Fruit fly (Drosophila melanogaster) whole organism, embryonic: ENCODE data around the gene Bdp1.

Experiments
- Abd-B ChIP-seq: fragments of 200-800 bp; sonication (Bioruptor generic); optimal IDR thresholded peaks from 2 replicates; lab custom pipeline; 2018; ENCODE audit warnings: missing biosample characterization, mild to moderate bottlenecking, missing genetic modification characterization, moderate library complexity
- Awh ChIP-seq: fragments of 200-800 bp; sonication (Bioruptor generic); IDR thresholded peaks from 2 replicates; pipeline ENCODE4, ENCODE4 v1.3.6; 2022; ENCODE audit warnings: missing biosample characterization, missing genetic modification characterization
- BEAF-32 ChIP-seq: fragments of 200-800 bp; sonication (Bioruptor generic); optimal IDR thresholded peaks from 3 replicates; lab custom pipeline; 2017; ENCODE audit warnings: missing biosample characterization, missing genetic modification characterization, mild to moderate bottlenecking, moderate library complexity, missing genetic modification reagents
- Bgb ChIP-seq: fragments of 200-800 bp; sonication (Bioruptor generic); IDR thresholded peaks from 2 replicates; pipeline ENCODE4 v1.3.6; 2022; ENCODE audit warnings: missing biosample characterization, missing genetic modification characterization; ENCODE audit not compliant: partially characterized antibody
- CG10462 ChIP-seq: fragments of 200-800 bp; sonication (Bioruptor generic); optimal IDR thresholded peaks from 2 replicates; lab custom pipeline; 2016; ENCODE audit warnings: missing biosample characterization, missing genetic modification characterization
- CG11093 ChIP-seq: fragments of 200-800 bp; sonication (Bioruptor generic); IDR thresholded peaks from 3 replicates; pipeline ENCODE4 v1.3.6; 2022; ENCODE audit warnings: missing biosample characterization, missing genetic modification characterization
- CG1233 ChIP-seq: fragments of 200-800 bp; sonication (Bioruptor generic); optimal IDR thresholded peaks from 4 replicates; lab custom pipeline; 2018; ENCODE audit warnings: missing biosample characterization, mild to moderate bottlenecking, missing genetic modification characterization
- CG14050 ChIP-seq: fragments of 200-800 bp; sonication (Bioruptor generic); IDR thresholded peaks from 3 replicates; pipeline ENCODE4 v1.3.6; 2022; ENCODE audit warnings: missing biosample characterization, missing genetic modification characterization
- CG14441 ChIP-seq: fragments of 200-800 bp; sonication (Bioruptor generic); IDR thresholded peaks from 2 replicates; pipeline ENCODE4 v1.3.6; 2022; ENCODE audit warnings: missing biosample characterization, missing genetic modification characterization
- CG15073 ChIP-seq: fragments of 200-800 bp; sonication (Bioruptor generic); optimal IDR thresholded peaks from 2 replicates; lab custom pipeline; 2016; ENCODE audit warnings: missing biosample characterization, missing genetic modification characterization
- CG15269 ChIP-seq: fragments of 200-800 bp; sonication (Bioruptor generic); optimal IDR thresholded peaks from 2 replicates; lab custom pipeline; 2018; ENCODE audit warnings: missing biosample characterization, mild to moderate bottlenecking, missing genetic modification characterization, moderate library complexity
- CG17385 ChIP-seq: fragments of 200-800 bp; sonication (Bioruptor generic); optimal IDR thresholded peaks from 3 replicates; lab custom pipeline; 2018; ENCODE audit warnings: missing biosample characterization, mild to moderate bottlenecking, missing genetic modification characterization
- CG18764 ChIP-seq: fragments of 200-800 bp; sonication (Bioruptor generic); optimal IDR thresholded peaks from 3 replicates; lab custom pipeline; 2016; ENCODE audit warnings: missing biosample characterization, missing genetic modification characterization
- CG2120 ChIP-seq: fragments of 200-800 bp; sonication (Bioruptor generic); optimal IDR thresholded peaks from 3 replicates; lab custom pipeline; 2016; ENCODE audit warnings: missing biosample characterization, missing genetic modification characterization
- CG31388 ChIP-seq: fragments of 200-800 bp; sonication (Bioruptor generic); optimal IDR thresholded peaks from 2 replicates; lab custom pipeline; 2016; ENCODE audit warnings: missing biosample characterization, missing genetic modification characterization
- CG33557 ChIP-seq: fragments of 200-800 bp; sonication (Bioruptor generic); optimal IDR thresholded peaks from 2 replicates; lab custom pipeline; 2019; ENCODE audit warnings: missing biosample characterization, mild to moderate bottlenecking, missing genetic modification characterization, moderate library complexity
- CG34224 ChIP-seq: fragments of 200-800 bp; sonication (Bioruptor generic); IDR thresholded peaks from 3 replicates; pipeline ENCODE4 v1.3.6; 2022; ENCODE audit warnings: missing biosample characterization, missing genetic modification characterization; ENCODE audit not compliant: partially characterized antibody
- CG4404 ChIP-seq: fragments of 200-800 bp; sonication (Bioruptor generic); IDR thresholded peaks from 2 replicates; pipeline ENCODE4 v1.3.6; 2022; ENCODE audit warnings: missing biosample characterization, missing genetic modification characterization
- CG4424 ChIP-seq: fragments of 200-800 bp; sonication (Bioruptor generic); optimal IDR thresholded peaks from 3 replicates; lab custom pipeline; 2016; ENCODE audit warnings: missing biosample characterization, missing genetic modification characterization
- CG5245 ChIP-seq: fragments of 200-800 bp; sonication (Bioruptor generic); optimal IDR thresholded peaks from 3 replicates; lab custom pipeline; 2016; ENCODE audit warnings: missing biosample characterization, missing genetic modification characterization
- CG6175 ChIP-seq: fragments of 200-800 bp; sonication (Bioruptor generic); IDR thresholded peaks from 3 replicates; pipeline ENCODE4 v1.3.6; 2022; ENCODE audit warnings: missing biosample characterization, missing genetic modification characterization
- CG6689 ChIP-seq: fragments of 200-800 bp; sonication (Bioruptor generic); IDR thresholded peaks from 2 replicates; pipeline ENCODE4 v1.3.6; 2022; ENCODE audit warnings: missing biosample characterization, missing genetic modification characterization
- CG6765 ChIP-seq: fragments of 200-800 bp; sonication (Bioruptor generic); optimal IDR thresholded peaks from 3 replicates; lab custom pipeline; 2017; ENCODE audit warnings: missing biosample characterization, mild to moderate bottlenecking, missing genetic modification characterization
- CG7839 ChIP-seq: fragments of 200-800 bp; sonication (Bioruptor generic); optimal IDR thresholded peaks from 3 replicates; lab custom pipeline; 2018; ENCODE audit warnings: missing biosample characterization, mild to moderate bottlenecking, missing genetic modification characterization, moderate library complexity
- CG7963 ChIP-seq: fragments of 200-800 bp; sonication (Bioruptor generic); IDR thresholded peaks from 3 replicates; pipeline ENCODE4 v1.3.6; 2022; ENCODE audit warnings: missing biosample characterization, missing genetic modification characterization; ENCODE audit not compliant: partially characterized antibody
- CG8281 ChIP-seq: fragments of 200-800 bp; sonication (Bioruptor generic); optimal IDR thresholded peaks from 2 replicates; lab custom pipeline; 2018; ENCODE audit warnings: missing biosample characterization, mild to moderate bottlenecking, missing genetic modification characterization, moderate library complexity
- CG8388 ChIP-seq: fragments of 200-800 bp; sonication (Bioruptor generic); optimal IDR thresholded peaks from 2 replicates; lab custom pipeline; 2019; ENCODE audit warnings: missing biosample characterization, mild to moderate bottlenecking, missing genetic modification characterization, moderate library complexity
- D ChIP-seq, 2 experiments: fragments of 200-800 bp in 1 of 2; fragments of >200 bp in 1 of 2; sonication (Bioruptor generic) in 1 of 2; optimal IDR thresholded peaks; 2 replicates in 1 of 2; 3 replicates in 1 of 2; lab custom pipeline; 2017; ENCODE audit warnings: mild to moderate bottlenecking in 1 of 2, missing biosample characterization in 1 of 2, missing genetic modification characterization in 1 of 2, missing genetic modification reagents in 1 of 2
- Dfd ChIP-seq, 2 experiments: fragments of >200 bp; optimal IDR thresholded peaks; 2 replicates each; lab custom pipeline; 2017; ENCODE audit warnings: missing biosample characterization in 2 of 2, missing genetic modification characterization in 2 of 2
- ERR ChIP-seq: fragments of 200-800 bp; sonication (Bioruptor generic); optimal IDR thresholded peaks from 2 replicates; lab custom pipeline; 2016; ENCODE audit warnings: missing biosample characterization, missing genetic modification characterization
- Elba2 ChIP-seq: fragments of 200-800 bp; sonication (Bioruptor generic); optimal IDR thresholded peaks from 3 replicates; lab custom pipeline; 2016; ENCODE audit warnings: missing biosample characterization, missing genetic modification characterization
- Mad ChIP-seq: fragments of 200-800 bp; sonication (Bioruptor generic); optimal IDR thresholded peaks from 2 replicates; lab custom pipeline; 2016; ENCODE audit warnings: missing biosample characterization, missing genetic modification characterization
- Myb ChIP-seq: fragments of 200-800 bp; sonication (Bioruptor generic); optimal IDR thresholded peaks from 2 replicates; lab custom pipeline; 2016; ENCODE audit warnings: missing biosample characterization, missing genetic modification characterization
- Optix ChIP-seq: fragments of 200-800 bp; sonication (Bioruptor generic); IDR thresholded peaks from 3 replicates; pipeline ENCODE4 v1.3.6; 2022; ENCODE audit warnings: missing biosample characterization, missing genetic modification characterization
- Ptx1 ChIP-seq: fragments of 200-800 bp; sonication (Bioruptor generic); IDR thresholded peaks from 2 replicates; pipeline ENCODE4 v1.3.6; 2022; ENCODE audit warnings: missing biosample characterization, missing genetic modification characterization
- Sox100B ChIP-seq: fragments of 200-800 bp; sonication (Bioruptor generic); optimal IDR thresholded peaks from 3 replicates; lab custom pipeline; 2018; ENCODE audit warnings: missing biosample characterization, mild to moderate bottlenecking, missing genetic modification characterization
- caup ChIP-seq: fragments of 200-800 bp; sonication (Bioruptor generic); optimal IDR thresholded peaks from 3 replicates; lab custom pipeline; 2017; ENCODE audit warnings: missing biosample characterization, mild to moderate bottlenecking, missing genetic modification characterization, moderate library complexity; ENCODE audit not compliant: severe bottlenecking
- fd64A ChIP-seq: fragments of 200-800 bp; sonication (Bioruptor generic); optimal IDR thresholded peaks from 3 replicates; lab custom pipeline; 2018; ENCODE audit warnings: missing biosample characterization, mild to moderate bottlenecking, missing genetic modification characterization
- gro ChIP-seq: fragments of 200-800 bp; sonication (Bioruptor generic); optimal IDR thresholded peaks from 2 replicates; lab custom pipeline; 2016; ENCODE audit warnings: missing biosample characterization, missing genetic modification characterization
- ham ChIP-seq: fragments of 200-800 bp; sonication (Bioruptor generic); IDR thresholded peaks from 2 replicates; pipeline ENCODE4 v1.3.6; 2022; ENCODE audit warnings: missing biosample characterization, missing genetic modification characterization
- inv ChIP-seq: fragments of 200-800 bp; sonication (Bioruptor generic); IDR thresholded peaks from 2 replicates; pipeline ENCODE4 v1.3.6; 2022; ENCODE audit warnings: missing biosample characterization, missing genetic modification characterization; ENCODE audit not compliant: partially characterized antibody
- lov ChIP-seq, 2 experiments: fragments of 200-800 bp in 1 of 2; fragments of >200 bp in 1 of 2; sonication (Bioruptor generic) in 1 of 2; IDR thresholded peaks in 1 of 2; optimal IDR thresholded peaks in 1 of 2; 2 replicates in 1 of 2; 3 replicates in 1 of 2; pipeline versions ENCODE4 v1.3.6 to Lab custom; 2017 to 2022; ENCODE audit warnings: missing biosample characterization in 1 of 2, missing genetic modification characterization in 1 of 2
- pfk ChIP-seq: fragments of 200-800 bp; sonication (Bioruptor generic); optimal IDR thresholded peaks from 2 replicates; lab custom pipeline; 2018; ENCODE audit warnings: missing biosample characterization, mild to moderate bottlenecking, missing genetic modification characterization, moderate library complexity
- pzg ChIP-seq: fragments of 200-800 bp; sonication (Bioruptor generic); optimal IDR thresholded peaks from 3 replicates; lab custom pipeline; 2018; ENCODE audit warnings: missing biosample characterization, mild to moderate bottlenecking, missing genetic modification characterization, moderate library complexity
- ro ChIP-seq: fragments of 200-800 bp; sonication (Bioruptor generic); IDR thresholded peaks from 2 replicates; pipeline ENCODE4 v1.3.6; 2022; ENCODE audit warnings: missing biosample characterization, missing genetic modification characterization
- row ChIP-seq: fragments of 200-800 bp; sonication (Bioruptor generic); IDR thresholded peaks from 3 replicates; pipeline ENCODE4 v1.3.6; 2022; ENCODE audit warnings: missing biosample characterization, missing genetic modification characterization
- slbo ChIP-seq: fragments of 200-800 bp; sonication (Bioruptor generic); IDR thresholded peaks from 2 replicates; pipeline ENCODE4 v1.3.6; 2022; ENCODE audit warnings: missing biosample characterization, missing genetic modification characterization
- tna ChIP-seq: fragments of 200-800 bp; sonication (Bioruptor generic); IDR thresholded peaks from 2 replicates; pipeline ENCODE4 v1.3.6; 2022; ENCODE audit warnings: missing biosample characterization, missing genetic modification characterization; ENCODE audit not compliant: partially characterized antibody
- zf30C ChIP-seq: fragments of 200-800 bp; sonication (Bioruptor generic); optimal IDR thresholded peaks from 3 replicates; lab custom pipeline; 2018; ENCODE audit warnings: missing biosample characterization, mild to moderate bottlenecking, missing genetic modification characterization

Gene Bdp1

DNA sequence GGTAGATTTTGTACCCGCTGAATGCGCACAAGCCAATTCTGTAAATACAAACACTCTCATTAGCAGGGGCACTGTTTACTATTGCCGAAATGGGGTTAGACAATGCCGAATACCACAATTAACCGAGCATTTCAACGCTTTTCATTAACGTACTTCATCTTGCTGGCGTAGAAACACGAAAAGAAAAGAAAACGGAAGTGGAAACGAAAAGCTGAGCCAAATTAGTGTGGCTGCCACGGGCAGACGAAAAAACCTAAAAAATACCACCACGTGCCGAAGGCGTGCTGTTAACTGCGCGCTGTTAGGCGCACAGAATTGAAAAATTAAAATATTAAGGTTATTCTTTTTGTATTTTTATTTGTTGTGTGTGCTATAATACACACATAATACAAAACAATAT, 21.2 kb upstream of the Bdp1 start, which contains the start of gene RpL24 (continued):
- TF ChIP-seq CG8281 (peak; percentile 66), Mad (GFP tag; lab: Kevin White, UChicago) (peak; percentile 92), BEAF-32 (GFP tag; lab: Kevin White, UChicago) (peak; percentile 36), Dfd (GFP tag; optimal IDR thresholded peaks at IDR 0.05; lab: Kevin White, UChicago) (no peak), D (optimal IDR thresholded peaks at IDR 0.05; lab: Kevin White, UChicago) (no peak), D (GFP tag; optimal IDR thresholded peaks at IDR 0.05; lab: Kevin White, UChicago) (peak; percentile 86), pzg (peak; percentile 88), CG17385 (GFP tag; lab: Kevin White, UChicago) (peak; percentile 91), CG15269 (tag; lab: Kevin White, UChicago) (peak; percentile 82), caup (GFP tag; lab: Kevin White, UChicago) (peak; percentile 99), CG10462 (GFP tag; lab: Kevin White, UChicago) (peak; percentile 57), CG14050 (GFP tag; lab: Robert Waterston, UW) (peak; percentile 85), Bgb (GFP tag; lab: Robert Waterston, UW) (peak; percentile 29; the same call in 1 of the 2 replicates), row (GFP tag; lab: Robert Waterston, UW) (peak; percentile 68), fd64A (GFP tag; lab: Kevin White, UChicago) (peak; percentile 93), zf30C (peak; percentile 67), CG4404 (GFP tag; lab: Robert Waterston, UW) (no peak), CG11093 (GFP tag; lab: Robert Waterston, UW) (no peak; the same call in 2 of the 3 replicates), Ptx1 (peak; percentile 78), inv (GFP tag; lab: Robert Waterston, UW) (no peak), ham (GFP tag; lab: Robert Waterston, UW) (peak; percentile 60; the same call in 1 of the 2 replicates), Optix (GFP tag; lab: Robert Waterston, UW) (peak; percentile 73), Abd-B (GFP tag; lab: Kevin White, UChicago) (no peak), gro (GFP tag; lab: Kevin White, UChicago) (peak; percentile 94), Awh (GFP tag; lab: Robert Waterston, UW) (peak; percentile 91), CG31388 (GFP tag; lab: Kevin White, UChicago) (peak; percentile 39), tna (no peak), CG7839 (tag; lab: Kevin White, UChicago) (peak; percentile 86), Myb (GFP tag; lab: Kevin White, UChicago) (peak; percentile 54), CG2120 (GFP tag; lab: Kevin White, UChicago) (peak; percentile 73), slbo (GFP tag; lab: Robert Waterston, UW) (peak; percentile 75), CG7963 (GFP tag; lab: Robert Waterston, UW) (no peak), Sox100B (peak; percentile 88), Elba2 (GFP tag; lab: Kevin White, UChicago) (no peak), pfk (peak; percentile 85), ro (GFP tag; lab: Robert Waterston, UW) (peak; percentile 40; the same call in 1 of the 2 replicates), CG14441 (GFP tag; lab: Robert Waterston, UW) (peak; percentile 69; the same call in 1 of the 2 replicates), CG33557 (peak; percentile 83), CG6689 (peak; percentile 72), CG34224 (GFP tag; lab: Robert Waterston, UW) (no peak), ERR (GFP tag; lab: Kevin White, UChicago) (peak; percentile 71), CG6175 (GFP tag; lab: Robert Waterston, UW) (peak; percentile 84; the same call in 2 of the 3 replicates), CG18764 (GFP tag; lab: Kevin White, UChicago) (peak; percentile 89), CG8388 (GFP tag; lab: Kevin White, UChicago) (peak; percentile 87), CG15073 (GFP tag; lab: Kevin White, UChicago) (no peak), CG4424 (GFP tag; lab: Kevin White, UChicago) (peak; percentile 90), CG5245 (GFP tag; lab: Kevin White, UChicago) (peak; percentile 80), CG6765 (peak; percentile 99), CG1233 (GFP tag; lab: Kevin White, UChicago) (peak; percentile 96), lov (optimal IDR thresholded peaks at IDR 0.05; lab: Kevin White, UChicago) (no peak), lov (GFP tag; IDR thresholded peaks at IDR 0.05; lab: Robert Waterston, UW) (peak; percentile 98)
